Worm (Caenorhabditis elegans): ENCODE data around the gene C24G6.8.

ce11 chrV:5548051-5548450, 12.4 kb upstream of the C24G6.8 start, which contains the start of gene ugt-48:
- no peak for TF ChIP-seq ZK546.5 (tag; optimal IDR thresholded peaks at IDR 0.05)
- TF ChIP-seq lin-39 (tag; optimal IDR thresholded peaks at IDR 0.05), result no peak
- TF ChIP-seq unc-39 (tag; optimal IDR thresholded peaks at IDR 0.05), result no peak
- TF ChIP-seq nhr-11 (tag; optimal IDR thresholded peaks at IDR 0.05), result no peak
- no peak for TF ChIP-seq lin-15B (tag; optimal IDR thresholded peaks at IDR 0.05)
- no peak for TF ChIP-seq nhr-76 (tag; optimal IDR thresholded peaks at IDR 0.05)
- no peak for TF ChIP-seq nhr-12 (tag; optimal IDR thresholded peaks at IDR 0.05)
- TF ChIP-seq zag-1 (tag; optimal IDR thresholded peaks at IDR 0.05), result no peak
- TF ChIP-seq ama-1 (optimal IDR thresholded peaks at IDR 0.05), result no peak
- TF ChIP-seq egl-27 (tag; optimal IDR thresholded peaks at IDR 0.05), result no peak
- TF ChIP-seq jun-1 (tag; optimal IDR thresholded peaks at IDR 0.05), result no peak
- TF ChIP-seq daf-12 (tag; optimal IDR thresholded peaks at IDR 0.05), result no peak
